Fruit fly (Drosophila melanogaster) whole organism, wandering third instar larva: ENCODE results near the gene CG3999.

ENCODE experiments used
- CG32264 ChIP-seq: fragments of 200-800 bp; sonication (Bioruptor generic); optimal IDR thresholded peaks from 2 replicates; lab custom pipeline; 2016; ENCODE audit warnings: missing biosample characterization, missing genetic modification characterization
- Dif ChIP-seq: fragments of 200-275, 200-300 bp; sonication (Bioruptor generic); optimal IDR thresholded peaks from 2 replicates; lab custom pipeline; 2018; ENCODE audit warnings: missing biosample characterization, missing genetic modification characterization; ENCODE audit not compliant: partially characterized antibody
- Hr78 ChIP-seq: fragments of >200 bp; optimal IDR thresholded peaks from 2 replicates; lab custom pipeline; 2017; ENCODE audit warnings: missing biosample characterization, missing genetic modification characterization
- OdsH ChIP-seq: fragments of 200-800 bp; sonication (Bioruptor generic); optimal IDR thresholded peaks from 2 replicates; lab custom pipeline; 2016; ENCODE audit warnings: missing biosample characterization, mild to moderate bottlenecking, missing genetic modification characterization
- Vsx2 ChIP-seq: fragments of 200-300, 225-300 bp; sonication (Bioruptor generic); optimal IDR thresholded peaks from 2 replicates; lab custom pipeline; 2018; ENCODE audit warnings: missing biosample characterization, missing genetic modification characterization; ENCODE audit not compliant: partially characterized antibody
- br ChIP-seq: fragments of 200-800 bp; sonication (Bioruptor generic); optimal IDR thresholded peaks from 2 replicates; lab custom pipeline; 2016; ENCODE audit warnings: missing biosample characterization, missing genetic modification characterization
- brk ChIP-seq: fragments of 200-800 bp; sonication (Bioruptor generic); optimal IDR thresholded peaks from 2 replicates; lab custom pipeline; 2016; ENCODE audit warnings: missing biosample characterization, mild to moderate bottlenecking, missing genetic modification characterization
- dl ChIP-seq, 2 experiments: fragments of 175-275, 200-275 bp in 1 of 2; fragments of 200-275 bp in 1 of 2; sonication (Bioruptor generic); optimal IDR thresholded peaks; lab custom pipeline; 2018; ENCODE audit warnings: mild to moderate bottlenecking in 2 of 2, missing biosample characterization in 2 of 2, missing genetic modification characterization in 2 of 2, moderate library complexity in 2 of 2; ENCODE audit not compliant: partially characterized antibody in 2 of 2, insufficient read depth in 1 of 2
- dsf ChIP-seq: sonication (Bioruptor generic); optimal IDR thresholded peaks from 2 replicates; lab custom pipeline; 2016; ENCODE audit warnings: missing biosample characterization, missing genetic modification characterization, borderline replicate concordance
- foxo ChIP-seq, 2 experiments: fragments of 200-800 bp; sonication (Bioruptor generic); optimal IDR thresholded peaks; 2 replicates in 1 of 2; 3 replicates in 1 of 2; lab custom pipeline; 2016 to 2017; ENCODE audit warnings: missing biosample characterization in 2 of 2, missing genetic modification characterization in 2 of 2
- h ChIP-seq: fragments of 200-800 bp; sonication (Bioruptor generic); optimal IDR thresholded peaks from 3 replicates; lab custom pipeline; 2016; ENCODE audit warnings: missing biosample characterization, mild to moderate bottlenecking, missing genetic modification characterization
- psq ChIP-seq: fragments of 200-800 bp; sonication (Bioruptor generic); optimal IDR thresholded peaks from 3 replicates; lab custom pipeline; 2017; ENCODE audit warnings: missing biosample characterization, mild to moderate bottlenecking, missing genetic modification characterization, moderate library complexity
- rgr ChIP-seq: fragments of 200-800 bp; sonication (Bioruptor generic); optimal IDR thresholded peaks from 3 replicates; lab custom pipeline; 2016; ENCODE audit warnings: missing biosample characterization, mild to moderate bottlenecking, missing genetic modification characterization
- usp ChIP-seq: fragments of >200 bp; optimal IDR thresholded peaks from 2 replicates; lab custom pipeline; 2017; ENCODE audit warnings: missing biosample characterization, missing genetic modification characterization

- no peak for TF ChIP-seq psq
- no peak for TF ChIP-seq Dif (GFP tag; lab: Kevin White, UChicago)
- TF ChIP-seq h (GFP tag; lab: Kevin White, UChicago), result no peak
- no peak for TF ChIP-seq dl (GFP tag; optimal IDR thresholded peaks at IDR 0.05; lab: Kevin White, UChicago; ENCODE audit: insufficient read depth in 1 of 2, partially characterized antibody in 2 of 2)
- no peak for TF ChIP-seq br
- TF ChIP-seq foxo (GFP tag; optimal IDR thresholded peaks at IDR 0.05; lab: Kevin White, UChicago), result no peak
- TF ChIP-seq Hr78 (GFP tag; lab: Kevin White, UChicago), result no peak
- TF ChIP-seq brk (GFP tag; lab: Kevin White, UChicago), result no peak
- TF ChIP-seq usp (GFP tag; lab: Kevin White, UChicago), result no peak
- TF ChIP-seq OdsH (GFP tag; lab: Kevin White, UChicago), result no peak
- TF ChIP-seq dsf (GFP tag; lab: Kevin White, UChicago), result no peak
- TF ChIP-seq Vsx2 (GFP tag; lab: Kevin White, UChicago), result no peak
- no peak for TF ChIP-seq rgr
- TF ChIP-seq CG32264 (GFP tag; lab: Kevin White, UChicago), result no peak
Observed at dm6 chr3R:10272695-10273094, 21.4 kb downstream of the CG3999 start.
